Worm (Caenorhabditis elegans): Measurements from ENCODE around the gene mys-1.
A peak's percentile ranks its signal among the peaks of the same experiment; 100 is the strongest.
"Not testable (repeated sequence)": the region's sequence is repeated elsewhere in the genome, so short reads cannot be mapped to it uniquely, and the experiment has no call there.

mys-1 gene

DNA sequence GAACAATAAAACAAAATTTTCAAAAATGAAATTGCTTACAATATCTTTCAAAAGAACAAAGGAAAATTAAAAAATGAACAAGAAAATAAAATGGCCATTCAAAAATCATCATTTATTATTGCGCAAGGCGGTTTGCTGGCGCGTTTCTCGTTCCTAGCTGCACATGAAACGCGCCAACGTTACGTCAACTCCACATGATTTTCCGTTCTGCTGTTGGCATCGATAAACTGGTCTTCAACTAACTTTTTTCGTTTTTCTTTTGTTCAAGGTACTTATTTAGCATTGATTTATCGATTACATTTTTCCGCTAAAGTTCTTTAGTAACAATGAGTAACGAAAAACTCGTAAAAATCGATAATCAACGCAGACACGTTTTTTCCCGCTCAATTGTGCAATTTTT lies 24.1 kb downstream of the mys-1 start, which contains the start of the genes Y57E12AL.6 and Y57E12AL.1 (continued):
- peak; percentile 51 for TF ChIP-seq che-1 (tag; optimal IDR thresholded peaks at IDR 0.05)
- peak; percentile 39 for TF ChIP-seq fax-1 (tag; optimal IDR thresholded peaks at IDR 0.05)
- no peak for TF ChIP-seq pqm-1 (tag; optimal IDR thresholded peaks at IDR 0.05)
- peak; percentile 13 for TF ChIP-seq eyg-1 (tag; optimal IDR thresholded peaks at IDR 0.05)
- peak; percentile 64 for TF ChIP-seq ceh-48 (tag; optimal IDR thresholded peaks at IDR 0.05)
- no peak for TF ChIP-seq tbx-7 (tag; optimal IDR thresholded peaks at IDR 0.05)
- peak; percentile 72 for TF ChIP-seq ceh-18 (tag; optimal IDR thresholded peaks at IDR 0.05)
- no peak for TF ChIP-seq pha-4 (tag; optimal IDR thresholded peaks at IDR 0.05)
- TF ChIP-seq mec-3 (tag; optimal IDR thresholded peaks at IDR 0.05; ENCODE audit: borderline replicate concordance): no peak
- peak; percentile 64 for TF ChIP-seq ztf-16 (tag; optimal IDR thresholded peaks at IDR 0.05)
- TF ChIP-seq sox-2 (GFP tag; IDR thresholded peaks at IDR 0.05): peak; percentile 18; the same call in 1 of the 2 replicates
- TF ChIP-seq pag-3 (tag; optimal IDR thresholded peaks at IDR 0.05; ENCODE audit: borderline replicate concordance): no peak
- TF ChIP-seq unc-3 (GFP tag; conservative IDR thresholded peaks at IDR 0.05): peak; percentile 60
- TF ChIP-seq unc-3 (tag; optimal IDR thresholded peaks at IDR 0.05): peak; percentile 60
- TF ChIP-seq ceh-45 (GFP tag; IDR thresholded peaks at IDR 0.05): no peak
- no peak for TF ChIP-seq K02D7.2 (tag; optimal IDR thresholded peaks at IDR 0.05)
- peak; percentile 31 for TF ChIP-seq fkh-6 (tag; optimal IDR thresholded peaks at IDR 0.05)
- TF ChIP-seq C38D4.7 (GFP tag; optimal IDR thresholded peaks at IDR 0.05): peak; percentile 46
- TF ChIP-seq pha-2 (tag; optimal IDR thresholded peaks at IDR 0.05): peak; percentile 44
- TF ChIP-seq syd-9 (tag; optimal IDR thresholded peaks at IDR 0.05): peak; percentile 69
- TF ChIP-seq ref-2 (tag; optimal IDR thresholded peaks at IDR 0.05): peak; percentile 40
- peak; percentile 19 for TF ChIP-seq ceh-2 (tag; optimal IDR thresholded peaks at IDR 0.05)
- peak; percentile 4 for TF ChIP-seq unc-55 (GFP tag; optimal IDR thresholded peaks at IDR 0.05)
- peak; percentile 31 for TF ChIP-seq gmeb-2 (tag; optimal IDR thresholded peaks at IDR 0.05)
- no peak for TF ChIP-seq ahr-1 (tag; optimal IDR thresholded peaks at IDR 0.05)
- TF ChIP-seq rnt-1 (tag; optimal IDR thresholded peaks at IDR 0.05): peak; percentile 71
- TF ChIP-seq elt-4 (tag; optimal IDR thresholded peaks at IDR 0.05): no peak
- no peak for TF ChIP-seq dmd-4 (tag; optimal IDR thresholded peaks at IDR 0.05; ENCODE audit: borderline replicate concordance)
- TF ChIP-seq ceh-31 (tag; optimal IDR thresholded peaks at IDR 0.05): peak; percentile 67
- TF ChIP-seq nhr-11 (tag; optimal IDR thresholded peaks at IDR 0.05): no peak
- TF ChIP-seq nhr-232 (tag; optimal IDR thresholded peaks at IDR 0.05): peak; percentile 63
- peak; percentile 62 for TF ChIP-seq sdc-2 (tag; optimal IDR thresholded peaks at IDR 0.05)
- peak; percentile 56 for TF ChIP-seq hlh-6 (tag; optimal IDR thresholded peaks at IDR 0.05)
- no peak for TF ChIP-seq ceh-30 (tag; optimal IDR thresholded peaks at IDR 0.05)
- peak; percentile 88 for TF ChIP-seq hlh-30 (tag; optimal IDR thresholded peaks at IDR 0.05; ENCODE audit: insufficient read depth)
- TF ChIP-seq odd-2 (tag; optimal IDR thresholded peaks at IDR 0.05): peak; percentile 34
- TF ChIP-seq unc-42 (tag; optimal IDR thresholded peaks at IDR 0.05): peak; percentile 28
- no peak for TF ChIP-seq ceh-24 (tag; optimal IDR thresholded peaks at IDR 0.05)
- TF ChIP-seq tbx-2 (tag; optimal IDR thresholded peaks at IDR 0.05): peak; percentile 75
- TF ChIP-seq hlh-8 (tag; optimal IDR thresholded peaks at IDR 0.05): peak; percentile 61
- TF ChIP-seq Y22D7AL.16 (tag; optimal IDR thresholded peaks at IDR 0.05): peak; percentile 53

DNA sequence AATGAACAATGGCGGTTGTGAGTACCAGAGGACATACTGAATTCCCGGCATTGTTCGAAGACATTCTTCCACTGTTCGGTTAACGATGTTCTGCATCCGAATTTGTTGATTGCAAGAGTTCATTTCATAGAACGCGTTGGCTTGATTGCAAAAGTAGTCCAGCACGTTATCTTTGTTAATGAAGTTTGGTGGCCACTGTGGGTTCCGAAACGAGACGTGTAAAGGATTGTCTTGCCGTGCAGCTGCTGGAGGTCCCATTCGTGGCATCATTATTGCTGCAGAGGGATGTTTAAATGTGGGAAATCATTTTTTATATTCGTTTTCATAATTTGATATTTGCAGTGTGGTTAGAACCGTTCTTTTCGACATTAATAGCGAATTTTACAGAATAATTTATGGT lies 25.1 kb downstream of the mys-1 start, which contains the start of gene mdt-6:
Gene mdt-6 (minus strand): TSS at position 275 of the 400 bp plus-strand sequence.
- TF ChIP-seq ceh-22 (tag; optimal IDR thresholded peaks at IDR 0.05): no peak
- no peak for TF ChIP-seq fkh-6 (tag; optimal IDR thresholded peaks at IDR 0.05)
- no peak for TF ChIP-seq tbx-7 (tag; optimal IDR thresholded peaks at IDR 0.05)
- TF ChIP-seq syd-9 (tag; optimal IDR thresholded peaks at IDR 0.05): no peak

DNA sequence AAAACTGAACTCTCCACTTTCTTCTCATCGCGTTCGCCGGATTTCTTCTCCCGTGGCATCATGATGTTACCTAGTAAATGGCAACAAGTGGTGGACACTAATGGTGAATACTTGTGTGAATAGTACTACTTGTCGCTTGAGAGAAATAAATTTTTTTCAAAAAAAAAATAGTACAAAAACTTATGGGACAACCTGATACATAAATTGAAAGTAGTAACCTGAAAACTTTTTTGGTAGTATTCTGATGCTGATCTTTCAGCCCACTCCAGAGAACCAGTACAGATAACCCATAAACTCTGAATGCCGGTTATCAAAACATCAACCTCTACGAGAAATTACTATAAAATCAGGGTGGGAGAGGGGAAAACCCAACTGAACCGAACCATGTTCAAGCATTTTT lies 26.7 kb downstream of the mys-1 start, which contains the start of gene Y57E12AL.2:
Gene Y57E12AL.2 (plus strand): TSS at position 301 of the 400 bp plus-strand sequence.
- TF ChIP-seq nhr-232, ttx-3, pqm-1 (tag; optimal IDR thresholded peaks at IDR 0.05): not testable (repeated sequence)
